Fruit fly (Drosophila melanogaster): ENCODE measurements around the gene CG32816.

- no peak for TF ChIP-seq h (optimal IDR thresholded peaks at IDR 0.05)
- TF ChIP-seq Myc (optimal IDR thresholded peaks at IDR 0.05) = no peak
- no peak for TF ChIP-seq Sin3A (optimal IDR thresholded peaks at IDR 0.05)
These were observed 24.1 kb upstream of the CG32816 start, which contains the start of gene CG17778 for dm6 chrX:494607-495006.
